Worm (Caenorhabditis elegans) whole organism, L4 larva: ENCODE measurements around the gene cut-2.

Experiments used
- D1046.2 ChIP-seq: fragments of 200-800 bp; sonication (Bioruptor generic); IDR thresholded peaks from 2 replicates; pipeline ENCODE4 v1.3.6; 2022; ENCODE audit warnings: missing genetic modification characterization, missing compliant biosample characterization
- F26F4.8 ChIP-seq: fragments of 200-800 bp; sonication (Bioruptor generic); conservative IDR thresholded peaks from 2 replicates; pipeline ENCODE4 v1.3.6; 2022; ENCODE audit warnings: missing genetic modification characterization, missing compliant biosample characterization
- F49E8.2 ChIP-seq: sonication (generic microtip); optimal IDR thresholded peaks from 2 replicates; lab custom pipeline; 2016; ENCODE audit warnings: missing compliant biosample characterization, mild to moderate bottlenecking, missing genetic modification characterization, borderline replicate concordance
- R02D3.7 ChIP-seq: fragments of 150-350 bp; sonication (generic microtip); optimal IDR thresholded peaks from 3 replicates; lab custom pipeline; 2014; ENCODE audit warnings: missing biosample characterization, missing genetic modification characterization
- T26A8.4 ChIP-seq: fragments of 200-800 bp; sonication (Bioruptor generic); IDR thresholded peaks from 2 replicates; pipeline ENCODE4 v1.3.6; 2022; ENCODE audit warnings: missing genetic modification characterization, missing compliant biosample characterization
- ZK337.2 ChIP-seq: fragments of 200-800 bp; sonication (Bioruptor generic); IDR thresholded peaks from 2 replicates; pipeline ENCODE4 v1.3.6; 2022; ENCODE audit warnings: missing genetic modification reagents, missing genetic modification characterization, missing compliant biosample characterization
- ZK546.5 ChIP-seq, 2 experiments: sonication (generic microtip); optimal IDR thresholded peaks; 2 replicates each; lab custom pipeline; 2017; ENCODE audit warnings: missing biosample characterization in 2 of 2, missing genetic modification characterization in 2 of 2
- aha-1 ChIP-seq: fragments of 150-350 bp; peaks from one replicate; lab custom pipeline; 2014; ENCODE audit warnings: missing biosample characterization, missing genetic modification characterization
- arid-1 ChIP-seq: fragments of 200-800 bp; sonication (Bioruptor generic); conservative IDR thresholded peaks from 2 replicates; pipeline ENCODE4 v1.3.6; 2022; ENCODE audit warnings: missing genetic modification reagents, missing genetic modification characterization, missing compliant biosample characterization
- attf-4 ChIP-seq: sonication (generic microtip); optimal IDR thresholded peaks from 3 replicates; lab custom pipeline; 2017; ENCODE audit warnings: missing biosample characterization, missing genetic modification characterization
- ceh-20 ChIP-seq: fragments of 200-800 bp; sonication (Bioruptor generic); IDR thresholded peaks from 2 replicates; pipeline ENCODE4 v1.3.6; 2022; ENCODE audit warnings: missing genetic modification reagents, missing genetic modification characterization, missing compliant biosample characterization
- ceh-28 ChIP-seq: fragments of 150-350 bp; optimal IDR thresholded peaks from 2 replicates; lab custom pipeline; 2014; ENCODE audit warnings: missing biosample characterization, missing genetic modification reagents, missing genetic modification characterization
- ceh-32 ChIP-seq: sonication (generic microtip); optimal IDR thresholded peaks from 2 replicates; lab custom pipeline; 2016; ENCODE audit warnings: mild to moderate bottlenecking, missing genetic modification characterization, missing compliant biosample characterization; ENCODE audit not compliant: poor library complexity
- ceh-44 ChIP-seq: fragments of 200-800 bp; sonication (Bioruptor generic); IDR thresholded peaks from 2 replicates; pipeline ENCODE4 v1.3.6; 2022; ENCODE audit warnings: missing genetic modification reagents, missing genetic modification characterization, missing compliant biosample characterization
- ceh-62 ChIP-seq: sonication (generic microtip); optimal IDR thresholded peaks from 2 replicates; lab custom pipeline; 2017; ENCODE audit warnings: missing biosample characterization, missing genetic modification characterization
- ceh-82 ChIP-seq: sonication (generic microtip); optimal IDR thresholded peaks from 2 replicates; lab custom pipeline; 2017; ENCODE audit warnings: missing biosample characterization, missing genetic modification characterization
- ctbp-1 ChIP-seq: fragments of 200-800 bp; sonication (Bioruptor generic); IDR thresholded peaks from 2 replicates; pipeline ENCODE4 v1.3.6; 2022; ENCODE audit warnings: missing genetic modification reagents, missing genetic modification characterization, missing compliant biosample characterization
- daf-16 ChIP-seq, 3 experiments: sonication (generic microtip); optimal IDR thresholded peaks; 2 replicates each; lab custom pipeline; 2016 to 2017; ENCODE audit warnings: missing genetic modification characterization in 3 of 3, missing genetic modification reagents in 3 of 3, mild to moderate bottlenecking in 2 of 3, missing compliant biosample characterization in 2 of 3, missing biosample characterization in 1 of 3, moderate library complexity in 1 of 3
- dmd-8 ChIP-seq: fragments of 200-800 bp; sonication (Bioruptor generic); IDR thresholded peaks from 2 replicates; pipeline ENCODE4 v1.3.6; 2022; ENCODE audit warnings: missing genetic modification characterization, missing compliant biosample characterization
- dmd-9 ChIP-seq: fragments of 200-800 bp; sonication (Bioruptor generic); IDR thresholded peaks from 2 replicates; pipeline ENCODE4 v1.3.6; 2022; ENCODE audit warnings: missing genetic modification reagents, missing genetic modification characterization, missing compliant biosample characterization
- duxl-1 ChIP-seq: sonication (generic microtip); optimal IDR thresholded peaks from 2 replicates; lab custom pipeline; 2016; ENCODE audit warnings: mild to moderate bottlenecking, missing genetic modification characterization, moderate library complexity, missing compliant biosample characterization; ENCODE audit not compliant: poor library complexity
- dve-1 ChIP-seq: sonication (generic microtip); optimal IDR thresholded peaks from 2 replicates; lab custom pipeline; 2017; ENCODE audit warnings: antibody characterized with exemption, mild to moderate bottlenecking, missing genetic modification characterization, missing compliant biosample characterization; ENCODE audit not compliant: insufficient read depth
- egl-27 ChIP-seq: sonication (generic microtip); optimal IDR thresholded peaks from 3 replicates; lab custom pipeline; 2017; ENCODE audit warnings: missing biosample characterization, missing genetic modification reagents, missing genetic modification characterization
- fkh-10 ChIP-seq: fragments of 150-350 bp; optimal IDR thresholded peaks from 2 replicates; lab custom pipeline; 2014; ENCODE audit warnings: missing biosample characterization, missing genetic modification reagents, missing genetic modification characterization
- gei-8 ChIP-seq: fragments of 200-800 bp; sonication (Bioruptor generic); optimal IDR thresholded peaks from 2 replicates; lab custom pipeline; 2018; ENCODE audit warnings: mild to moderate bottlenecking, missing genetic modification characterization, missing compliant biosample characterization
- hlh-11 ChIP-seq: fragments of 200-800 bp; sonication (Bioruptor generic); optimal IDR thresholded peaks from 2 replicates; lab custom pipeline; 2018; ENCODE audit warnings: mild to moderate bottlenecking, missing genetic modification characterization, missing compliant biosample characterization
- hmg-1.1 ChIP-seq: fragments of 200-800 bp; sonication (Bioruptor generic); IDR thresholded peaks from 2 replicates; pipeline ENCODE4 v1.3.6; 2022; ENCODE audit warnings: missing genetic modification reagents, missing genetic modification characterization, missing compliant biosample characterization
- lin-1 ChIP-seq: fragments of 200-800 bp; sonication (Bioruptor generic); IDR thresholded peaks from 2 replicates; pipeline ENCODE4 v1.3.6; 2022; ENCODE audit warnings: missing genetic modification reagents, missing genetic modification characterization, missing compliant biosample characterization
- lin-15B ChIP-seq: fragments of 150-350 bp; sonication (generic microtip); optimal IDR thresholded peaks from 3 replicates; lab custom pipeline; 2014; ENCODE audit warnings: missing biosample characterization, missing genetic modification characterization
- lsy-2 ChIP-seq, 2 experiments: fragments of 150-350 bp in 1 of 2; sonication (generic microtip) in 1 of 2; optimal IDR thresholded peaks; 2 replicates each; lab custom pipeline; 2014 to 2017; ENCODE audit warnings: missing biosample characterization in 2 of 2, missing genetic modification characterization in 2 of 2
- madf-5 ChIP-seq, 2 experiments: fragments of 200-800 bp; sonication (Bioruptor generic); IDR thresholded peaks; 2 replicates each; pipeline ENCODE4 v1.3.6; 2022; ENCODE audit warnings: missing compliant biosample characterization in 2 of 2, missing genetic modification characterization in 2 of 2
- mxl-2 ChIP-seq: fragments of 200-800 bp; sonication (Bioruptor generic); conservative IDR thresholded peaks from 2 replicates; pipeline ENCODE4 v1.3.6; 2022; ENCODE audit warnings: missing genetic modification reagents, missing genetic modification characterization, missing compliant biosample characterization
- nhr-10 ChIP-seq: fragments of 150-350 bp; optimal IDR thresholded peaks from 2 replicates; lab custom pipeline; 2014; ENCODE audit warnings: missing biosample characterization, missing genetic modification characterization
- nhr-102 ChIP-seq: sonication (generic microtip); optimal IDR thresholded peaks from 2 replicates; lab custom pipeline; 2016; ENCODE audit warnings: mild to moderate bottlenecking, missing genetic modification characterization, moderate library complexity, missing compliant biosample characterization
- nhr-11 ChIP-seq: fragments of 150-350 bp; optimal IDR thresholded peaks from 2 replicates; lab custom pipeline; 2014; ENCODE audit warnings: missing biosample characterization, missing genetic modification characterization
- nhr-48 ChIP-seq: sonication (generic microtip); optimal IDR thresholded peaks from 2 replicates; lab custom pipeline; 2016; ENCODE audit warnings: mild to moderate bottlenecking, missing genetic modification characterization, missing compliant biosample characterization
- nhr-76 ChIP-seq: fragments of 150-350 bp; optimal IDR thresholded peaks from 2 replicates; lab custom pipeline; 2014; ENCODE audit warnings: missing biosample characterization, missing genetic modification characterization
- nhr-77 ChIP-seq: fragments of 150-350 bp; optimal IDR thresholded peaks from 2 replicates; lab custom pipeline; 2014; ENCODE audit warnings: missing biosample characterization, missing genetic modification characterization
- pqm-1 ChIP-seq: sonication (generic microtip); optimal IDR thresholded peaks from 2 replicates; lab custom pipeline; 2017; ENCODE audit warnings: missing biosample characterization, missing genetic modification characterization
- saeg-2 ChIP-seq: fragments of 200-800 bp; sonication (Bioruptor generic); IDR thresholded peaks from 2 replicates; pipeline ENCODE4 v1.3.6; 2022; ENCODE audit warnings: missing genetic modification reagents, missing genetic modification characterization, missing compliant biosample characterization
- spr-1 ChIP-seq: sonication (generic microtip); optimal IDR thresholded peaks from 2 replicates; lab custom pipeline; 2016; ENCODE audit warnings: mild to moderate bottlenecking, missing genetic modification characterization, missing compliant biosample characterization
- spr-3 ChIP-seq: fragments of 200-800 bp; sonication (Bioruptor generic); optimal IDR thresholded peaks from 2 replicates; lab custom pipeline; 2018; ENCODE audit warnings: mild to moderate bottlenecking, missing genetic modification characterization, missing compliant biosample characterization
- tra-1 ChIP-seq: fragments of 200-800 bp; sonication (Bioruptor generic); IDR thresholded peaks from 2 replicates; pipeline ENCODE4 v1.3.6; 2022; ENCODE audit warnings: missing genetic modification reagents, missing genetic modification characterization, missing compliant biosample characterization
- unc-130 ChIP-seq: sonication (generic microtip); optimal IDR thresholded peaks from 2 replicates; lab custom pipeline; 2016; ENCODE audit warnings: missing genetic modification reagents, missing genetic modification characterization, missing compliant biosample characterization
- unc-62 ChIP-seq, 3 experiments: fragments of 150-350 bp in 1 of 3; sonication (generic microtip); optimal IDR thresholded peaks in 2 of 3; peaks in 1 of 3; 1 replicate in 1 of 3; 2 replicates in 2 of 3; lab custom pipeline; 2014 to 2017; ENCODE audit warnings: missing biosample characterization in 3 of 3, missing genetic modification characterization in 3 of 3, missing genetic modification reagents in 3 of 3, missing genotype in 1 of 3
- vab-7 ChIP-seq: fragments of 200-800 bp; sonication (Bioruptor generic); IDR thresholded peaks from 2 replicates; pipeline ENCODE4 v1.3.6; 2022; ENCODE audit warnings: missing genetic modification reagents, missing genetic modification characterization, missing compliant biosample characterization
- zag-1 ChIP-seq: fragments of 150-350 bp; optimal IDR thresholded peaks from 2 replicates; lab custom pipeline; 2014; ENCODE audit warnings: missing biosample characterization, missing genetic modification characterization
- zfp-3 ChIP-seq: fragments of 200-800 bp; sonication (Bioruptor generic); conservative IDR thresholded peaks from 2 replicates; pipeline ENCODE4 v1.3.6; 2022; ENCODE audit warnings: missing genetic modification reagents, missing genetic modification characterization, missing compliant biosample characterization
- zip-11 ChIP-seq: fragments of 200-800 bp; sonication (Bioruptor generic); IDR thresholded peaks from 2 replicates; pipeline ENCODE4 v1.3.6; 2022; ENCODE audit warnings: missing genetic modification characterization, missing compliant biosample characterization
- ztf-11 ChIP-seq: fragments of 150-350 bp; optimal IDR thresholded peaks from 2 replicates; lab custom pipeline; 2014; ENCODE audit warnings: missing biosample characterization, missing genetic modification characterization
- ztf-7 ChIP-seq: fragments of 150-350 bp; optimal IDR thresholded peaks from 2 replicates; lab custom pipeline; 2014; ENCODE audit warnings: missing biosample characterization, missing genetic modification characterization

Gene cut-2

DNA sequence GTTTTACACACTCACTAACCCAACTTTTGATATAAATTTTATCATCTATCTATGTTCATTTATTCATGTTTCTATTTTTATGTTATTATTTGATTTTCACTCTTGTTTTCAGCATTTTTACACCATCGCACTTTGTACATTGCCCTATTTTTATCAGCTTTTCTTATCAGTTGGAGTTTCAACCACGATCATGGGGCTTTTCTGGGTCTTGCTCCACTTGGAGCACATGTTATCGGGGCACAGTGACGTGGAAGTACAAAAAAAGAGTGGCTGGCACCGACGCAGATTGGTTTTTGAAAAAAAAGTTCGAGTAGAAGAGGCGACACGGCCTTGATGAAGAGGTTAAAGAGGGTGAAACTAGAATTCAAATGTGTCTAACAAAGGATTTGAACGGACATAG lies 37.6 kb upstream of the cut-2 start:
- peak; percentile 97 for TF ChIP-seq dve-1 (tag; lab: Kevin White, UChicago)
- no peak for TF ChIP-seq unc-62 (GFP tag; optimal IDR thresholded peaks at IDR 0.05 in 1 of 2; lab: Kevin White, UChicago)
- TF ChIP-seq unc-62 (tag; optimal IDR thresholded peaks at IDR 0.05; lab: Kevin White, UChicago): no peak
- no peak for TF ChIP-seq aha-1 (tag; lab: Kevin White, UChicago)
- TF ChIP-seq ztf-7 (tag; lab: Kevin White, UChicago): no peak
- TF ChIP-seq T26A8.4 (GFP tag; lab: Robert Waterston, UW): no peak
- no peak for TF ChIP-seq vab-7 (GFP tag; lab: Robert Waterston, UW)
- TF ChIP-seq dmd-9 (GFP tag; lab: Robert Waterston, UW): no peak
- TF ChIP-seq lin-1: no peak
- TF ChIP-seq zfp-3 (GFP tag; lab: Robert Waterston, UW): no peak
- TF ChIP-seq nhr-102 (tag; lab: Kevin White, UChicago): peak; percentile 52
- no peak for TF ChIP-seq F26F4.8 (GFP tag; lab: Robert Waterston, UW)
- no peak for TF ChIP-seq attf-4 (tag; lab: Kevin White, UChicago)
- TF ChIP-seq gei-8 (GFP tag; lab: Kevin White, UChicago): no peak
- no peak for TF ChIP-seq F49E8.2 (tag; lab: Kevin White, UChicago)
- 0 out of 2 replicates have a peak, but pooled peaks have one; percentile 20 for TF ChIP-seq saeg-2 (GFP tag; lab: Robert Waterston, UW)
- TF ChIP-seq nhr-10 (tag; lab: Kevin White, UChicago): no peak
- TF ChIP-seq spr-1 (tag; lab: Kevin White, UChicago): no peak
- peak; percentile 13 for TF ChIP-seq nhr-48 (tag; lab: Kevin White, UChicago)
- TF ChIP-seq madf-5 (GFP tag; IDR thresholded peaks at IDR 0.05; lab: Robert Waterston, UW): no peak
- TF ChIP-seq mxl-2 (GFP tag; lab: Robert Waterston, UW): no peak
- TF ChIP-seq ceh-32 (tag; lab: Kevin White, UChicago): no peak
- TF ChIP-seq ctbp-1 (GFP tag; lab: Robert Waterston, UW): no peak
- peak; percentile 52 for TF ChIP-seq pqm-1
- TF ChIP-seq ztf-11 (tag; lab: Kevin White, UChicago): no peak
- no peak for TF ChIP-seq ceh-20 (GFP tag; lab: Robert Waterston, UW)
- TF ChIP-seq ZK546.5 (tag; optimal IDR thresholded peaks at IDR 0.05; lab: Kevin White, UChicago): no peak
- TF ChIP-seq lsy-2 (tag; optimal IDR thresholded peaks at IDR 0.05; lab: Kevin White, UChicago): peak in 1 of 2 experiments; percentile 26
- TF ChIP-seq dmd-8 (GFP tag; lab: Robert Waterston, UW): no peak
- peak; percentile 79 for TF ChIP-seq nhr-77 (tag; lab: Kevin White, UChicago)
- TF ChIP-seq tra-1: 0 out of 2 replicates have a peak, but pooled peaks have one; percentile 44
- no peak for TF ChIP-seq lin-15B
- TF ChIP-seq fkh-10: no peak
- TF ChIP-seq ceh-44: no peak
- no peak for TF ChIP-seq ZK337.2
- no peak for TF ChIP-seq duxl-1 (tag; lab: Kevin White, UChicago)
- no peak for TF ChIP-seq D1046.2 (GFP tag; lab: Robert Waterston, UW)
- no peak for TF ChIP-seq R02D3.7 (tag; lab: Kevin White, UChicago)
- TF ChIP-seq zip-11: no peak
- TF ChIP-seq spr-3 (GFP tag; lab: Kevin White, UChicago): no peak
- peak; percentile 85 for TF ChIP-seq hlh-11 (tag; lab: Kevin White, UChicago)
- TF ChIP-seq zag-1 (tag; lab: Kevin White, UChicago): no peak
- TF ChIP-seq ceh-82 (tag; lab: Kevin White, UChicago): no peak
- TF ChIP-seq unc-130 (GFP tag; lab: Kevin White, UChicago): no peak
- TF ChIP-seq egl-27: no peak
- no peak for TF ChIP-seq hmg-1.1 (GFP tag; lab: Robert Waterston, UW)
- no peak for TF ChIP-seq ceh-62 (tag; lab: Kevin White, UChicago)
- no peak for TF ChIP-seq nhr-11 (tag; lab: Kevin White, UChicago)
- TF ChIP-seq daf-16 (GFP tag; optimal IDR thresholded peaks at IDR 0.05; lab: Kevin White, UChicago): peak in 1 of 2 experiments; percentile 38
- peak; percentile 93 for TF ChIP-seq daf-16 (tag; optimal IDR thresholded peaks at IDR 0.05; lab: Kevin White, UChicago)
- TF ChIP-seq ceh-28: no peak
- TF ChIP-seq nhr-76 (tag; lab: Kevin White, UChicago): no peak
- no peak for TF ChIP-seq arid-1 (GFP tag; lab: Robert Waterston, UW)
